Fruit fly (Drosophila melanogaster): ENCODE results near the gene atk.

atk gene

DNA sequence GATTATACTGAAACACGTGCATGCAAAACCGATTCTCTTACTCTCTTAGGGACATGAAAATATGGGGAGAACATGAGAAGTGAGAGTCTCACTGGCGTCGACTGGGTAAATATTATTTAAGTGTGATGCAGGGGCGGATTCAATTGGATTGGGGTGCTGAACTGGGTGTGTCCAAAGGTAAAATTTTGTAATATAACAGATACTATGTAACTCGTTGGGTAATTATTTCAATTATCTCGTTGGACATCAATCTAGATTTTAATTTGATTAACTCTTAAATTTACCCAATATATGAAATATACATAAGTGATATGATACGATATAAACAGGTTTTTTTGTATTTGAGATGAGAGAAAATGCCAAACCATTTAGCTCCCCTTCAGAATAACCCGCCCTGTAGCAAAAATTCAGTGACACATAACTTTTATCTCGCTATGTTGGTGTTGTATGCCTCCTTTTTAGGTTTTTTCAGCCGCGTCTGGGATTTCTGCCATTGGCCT is 43.5 kb upstream of the atk start (continued):
- TF ChIP-seq HLH54F (GFP tag; optimal IDR thresholded peaks at IDR 0.05), result peak; percentile 96
- peak; percentile 89 for TF ChIP-seq CG8924 (tag; optimal IDR thresholded peaks at IDR 0.05)
- peak; percentile 59; the same call in 1 of the 2 replicates for TF ChIP-seq amos (GFP tag; IDR thresholded peaks at IDR 0.05; ENCODE audit: partially characterized antibody)
- TF ChIP-seq tll (GFP tag; optimal IDR thresholded peaks at IDR 0.05), result no peak
- peak; percentile 98 for TF ChIP-seq slbo (GFP tag; IDR thresholded peaks at IDR 0.05)
- TF ChIP-seq Sox100B (GFP tag; optimal IDR thresholded peaks at IDR 0.05), result peak; percentile 88
- TF ChIP-seq psq (GFP tag; optimal IDR thresholded peaks at IDR 0.05), result peak; percentile 57
- TF ChIP-seq CG13123 (GFP tag; optimal IDR thresholded peaks at IDR 0.05), result peak; percentile 77
- TF ChIP-seq CG9609 (GFP tag; optimal IDR thresholded peaks at IDR 0.05), result peak; percentile 91
- peak; percentile 66 for TF ChIP-seq Spps (tag; optimal IDR thresholded peaks at IDR 0.05)
- TF ChIP-seq CG12769 (tag; optimal IDR thresholded peaks at IDR 0.05), result peak; percentile 96
- peak; percentile 96 for TF ChIP-seq caup (GFP tag; optimal IDR thresholded peaks at IDR 0.05; ENCODE audit: severe bottlenecking)
- TF ChIP-seq gro (GFP tag; optimal IDR thresholded peaks at IDR 0.05), result peak; percentile 94
- TF ChIP-seq CG18476 (GFP tag; optimal IDR thresholded peaks at IDR 0.05), result peak; percentile 93
- TF ChIP-seq CG9437 (GFP tag; optimal IDR thresholded peaks at IDR 0.05), result peak; percentile 80
- peak; percentile 88 for TF ChIP-seq unpg (GFP tag; optimal IDR thresholded peaks at IDR 0.05)
- peak; percentile 92 for TF ChIP-seq luna (GFP tag; optimal IDR thresholded peaks at IDR 0.05)
- peak; percentile 97 for TF ChIP-seq dysf (GFP tag; IDR thresholded peaks at IDR 0.05)
- peak; percentile 93 for TF ChIP-seq Xbp1 (GFP tag; optimal IDR thresholded peaks at IDR 0.05)
- peak; percentile 78 for TF ChIP-seq CG8290 (GFP tag; optimal IDR thresholded peaks at IDR 0.05)
- peak; percentile 58 to 96 for TF ChIP-seq CG8290 (tag; optimal IDR thresholded peaks at IDR 0.05)
- TF ChIP-seq CG15073 (GFP tag; optimal IDR thresholded peaks at IDR 0.05), result peak; percentile 23
- peak; percentile 96 for TF ChIP-seq B-H2 (GFP tag; optimal IDR thresholded peaks at IDR 0.05)
- TF ChIP-seq CG4328 (GFP tag; optimal IDR thresholded peaks at IDR 0.05), result peak; percentile 89
- TF ChIP-seq CG12219 (GFP tag; optimal IDR thresholded peaks at IDR 0.05), result peak; percentile 83
- TF ChIP-seq CG9215 (GFP tag; IDR thresholded peaks at IDR 0.05), result peak; percentile 97
- peak; percentile 94 for TF ChIP-seq bcd (GFP tag; optimal IDR thresholded peaks at IDR 0.05)
- TF ChIP-seq ato (GFP tag; IDR thresholded peaks at IDR 0.05; ENCODE audit: partially characterized antibody), result no peak
- peak; percentile 84 for TF ChIP-seq scrt (GFP tag; optimal IDR thresholded peaks at IDR 0.05)
- peak; percentile 39; the same call in 1 of the 2 replicates for TF ChIP-seq unc-4 (GFP tag; IDR thresholded peaks at IDR 0.05; ENCODE audit: partially characterized antibody)
- TF ChIP-seq Drgx (GFP tag; IDR thresholded peaks at IDR 0.05), result no peak; the same call in 1 of the 2 replicates
- TF ChIP-seq CG5953 (GFP tag; IDR thresholded peaks at IDR 0.05), result peak; percentile 78
- TF ChIP-seq CG7963 (GFP tag; IDR thresholded peaks at IDR 0.05; ENCODE audit: partially characterized antibody), result peak; percentile 49; the same call in 1 of the 3 replicates
- peak; percentile 69 for TF ChIP-seq da (GFP tag; optimal IDR thresholded peaks at IDR 0.05)
- TF ChIP-seq ham (GFP tag; IDR thresholded peaks at IDR 0.05), result peak; percentile 79; the same call in 1 of the 2 replicates
- peak; percentile 89 for TF ChIP-seq Antp (GFP tag; optimal IDR thresholded peaks at IDR 0.05)
- TF ChIP-seq vfl (GFP tag; optimal IDR thresholded peaks at IDR 0.05), result peak; percentile 92
- no peak for TF ChIP-seq prd (optimal IDR thresholded peaks at IDR 0.05)
- TF ChIP-seq prd (GFP tag; IDR thresholded peaks at IDR 0.05), result peak; percentile 96
- TF ChIP-seq CG6272 (GFP tag; IDR thresholded peaks at IDR 0.05), result peak; percentile 93
- TF ChIP-seq Nf-YC (tag; optimal IDR thresholded peaks at IDR 0.05), result peak; percentile 74
- peak; percentile 89 for TF ChIP-seq CG17359 (tag; optimal IDR thresholded peaks at IDR 0.05)
- peak in 1 of 2 experiments; percentile 58 for TF ChIP-seq Hr78 (GFP tag; optimal IDR thresholded peaks at IDR 0.05)
- TF ChIP-seq CG30020 (tag; optimal IDR thresholded peaks at IDR 0.05), result peak; percentile 49
- peak; percentile 83 for TF ChIP-seq CG17385 (GFP tag; optimal IDR thresholded peaks at IDR 0.05)
- peak; percentile 92 for TF ChIP-seq rib (GFP tag; IDR thresholded peaks at IDR 0.05)
- peak; percentile 95 for TF ChIP-seq CG14014 (GFP tag; IDR thresholded peaks at IDR 0.05)
- peak; percentile 90 for TF ChIP-seq ERR (GFP tag; optimal IDR thresholded peaks at IDR 0.05)
- TF ChIP-seq stwl (tag; optimal IDR thresholded peaks at IDR 0.05), result no peak
- TF ChIP-seq CG3407 (GFP tag; optimal IDR thresholded peaks at IDR 0.05), result peak; percentile 73
